Worm (Caenorhabditis elegans) whole organism, L1 larva: ENCODE results near the gene R12B2.13.

ENCODE experiments used
- ama-1 ChIP-seq: fragments of 150-350 bp; optimal IDR thresholded peaks from 2 replicates; lab custom pipeline; 2014
- egl-27 ChIP-seq, 2 experiments: fragments of 150-350 bp in 1 of 2; sonication (generic microtip); optimal IDR thresholded peaks; 3 replicates each; lab custom pipeline; 2017 to 2018; ENCODE audit warnings: missing biosample characterization in 2 of 2, missing genetic modification characterization in 2 of 2, missing genetic modification reagents in 2 of 2
- fkh-10 ChIP-seq: sonication (generic microtip); optimal IDR thresholded peaks from 2 replicates; lab custom pipeline; 2017; ENCODE audit warnings: missing biosample characterization, missing genetic modification reagents, missing genetic modification characterization
- fos-1 ChIP-seq: fragments of 150-350 bp; optimal IDR thresholded peaks from 2 replicates; lab custom pipeline; 2014; ENCODE audit warnings: missing biosample characterization, missing genetic modification characterization
- nhr-12 ChIP-seq: sonication (generic microtip); optimal IDR thresholded peaks from 2 replicates; lab custom pipeline; 2017; ENCODE audit warnings: missing biosample characterization, missing genetic modification characterization
- nhr-20 ChIP-seq: sonication (generic microtip); optimal IDR thresholded peaks from 2 replicates; lab custom pipeline; 2016; ENCODE audit warnings: mild to moderate bottlenecking, missing genetic modification characterization, missing compliant biosample characterization
- nhr-28 ChIP-seq: fragments of 150-350 bp; optimal IDR thresholded peaks from 2 replicates; lab custom pipeline; 2014; ENCODE audit warnings: missing biosample characterization, missing genetic modification characterization
- nhr-76 ChIP-seq: sonication (generic microtip); optimal IDR thresholded peaks from 2 replicates; lab custom pipeline; 2017; ENCODE audit warnings: missing biosample characterization, missing genetic modification characterization
- nhr-77 ChIP-seq: fragments of 150-350 bp; optimal IDR thresholded peaks from 2 replicates; lab custom pipeline; 2014; ENCODE audit warnings: missing biosample characterization, missing genetic modification characterization
- nhr-84 ChIP-seq: sonication (generic microtip); optimal IDR thresholded peaks from 2 replicates; lab custom pipeline; 2017; ENCODE audit warnings: missing biosample characterization, missing genetic modification characterization
- snpc-4 ChIP-seq: fragments of 150-350 bp; optimal IDR thresholded peaks from 2 replicates; lab custom pipeline; 2014; ENCODE audit warnings: missing biosample characterization, missing genetic modification characterization
- swsn-7 ChIP-seq: sonication (generic microtip); optimal IDR thresholded peaks from 2 replicates; lab custom pipeline; 2016; ENCODE audit warnings: missing genetic modification characterization, missing compliant biosample characterization
- vab-15 ChIP-seq: sonication (generic microtip); optimal IDR thresholded peaks from 2 replicates; lab custom pipeline; 2017; ENCODE audit warnings: missing genotype, mild to moderate bottlenecking, missing genetic modification characterization, missing compliant biosample characterization

ce11 chrIII:5871760-5872159 is 38.5 kb upstream of the R12B2.13 start, which contains the start of the genes F01F1.11 and F01F1.3:
- peak; percentile 54 for TF ChIP-seq nhr-77 (tag; lab: Kevin White, UChicago)
- no peak for TF ChIP-seq nhr-28 (tag; lab: Kevin White, UChicago)
- TF ChIP-seq fkh-10 (GFP tag; lab: Kevin White, UChicago) = no peak
- TF ChIP-seq swsn-7 (tag; lab: Kevin White, UChicago) = peak; percentile 89
- TF ChIP-seq nhr-84 (tag; lab: Kevin White, UChicago) = no peak
- TF ChIP-seq egl-27 (tag; optimal IDR thresholded peaks at IDR 0.05; lab: Kevin White, UChicago) = no peak
- TF ChIP-seq nhr-76 = no peak
- peak; percentile 57 for TF ChIP-seq fos-1 (tag; lab: Kevin White, UChicago)
- peak; percentile 2 for TF ChIP-seq snpc-4 (tag; lab: Kevin White, UChicago)
- no peak for TF ChIP-seq vab-15 (tag; lab: Kevin White, UChicago)
- no peak for TF ChIP-seq ama-1 (lab: Kevin White, UChicago)
- TF ChIP-seq nhr-20 = peak; percentile 89
- TF ChIP-seq nhr-12 (tag; lab: Kevin White, UChicago) = no peak
